Worm (Caenorhabditis elegans) whole organism, early embryonic: ENCODE results near the gene str-139.

Experiments used
- aly-1 ChIP-seq: sonication (generic microtip); optimal IDR thresholded peaks from 2 replicates; lab custom pipeline; 2016; ENCODE audit warnings: missing genetic modification characterization, missing compliant biosample characterization
- pes-1 ChIP-seq: fragments of 200-800 bp; sonication (Bioruptor generic); IDR thresholded peaks from 2 replicates; pipeline ENCODE4 v1.3.6; 2022; ENCODE audit warnings: missing genetic modification reagents, missing genetic modification characterization, missing compliant biosample characterization

- no peak for TF ChIP-seq pes-1
- TF ChIP-seq aly-1 (tag; lab: Kevin White, UChicago): no peak
These were observed 23.2 kb upstream of the str-139 start, which contains the start of gene C09H5.7 for ce11 chrV:8085141-8085540.
